Fruit fly (Drosophila melanogaster) S2 (cell line): ENCODE results near the gene Gbs-70E.
A peak's percentile ranks its signal among the peaks of the same experiment; 100 is the strongest.

Experiments used
- CG8478 ChIP-seq: fragments of >200 bp; optimal IDR thresholded peaks from 2 replicates; lab custom pipeline; 2018
- CTCF ChIP-seq, 2 experiments: fragments of >200 bp; optimal IDR thresholded peaks; 2 replicates each; lab custom pipeline; 2018

Gbs-70E gene

dm6 chr3L:14550839-14551415 lies at the start of gene Gbs-70E:
Gbs-70E (minus strand) TSS chr3L:14550975.
- TF ChIP-seq CTCF (optimal IDR thresholded peaks at IDR 0.05; lab: Kevin White, UChicago) (no peak), CG8478 (lab: Kevin White, UChicago) (no peak)

dm6 chr3L:14600570-14600969 lies 49.8 kb upstream of the Gbs-70E start:
- TF ChIP-seq CG8478 (lab: Kevin White, UChicago) (no peak), CTCF (optimal IDR thresholded peaks at IDR 0.05; lab: Kevin White, UChicago) (no peak)

DNA sequence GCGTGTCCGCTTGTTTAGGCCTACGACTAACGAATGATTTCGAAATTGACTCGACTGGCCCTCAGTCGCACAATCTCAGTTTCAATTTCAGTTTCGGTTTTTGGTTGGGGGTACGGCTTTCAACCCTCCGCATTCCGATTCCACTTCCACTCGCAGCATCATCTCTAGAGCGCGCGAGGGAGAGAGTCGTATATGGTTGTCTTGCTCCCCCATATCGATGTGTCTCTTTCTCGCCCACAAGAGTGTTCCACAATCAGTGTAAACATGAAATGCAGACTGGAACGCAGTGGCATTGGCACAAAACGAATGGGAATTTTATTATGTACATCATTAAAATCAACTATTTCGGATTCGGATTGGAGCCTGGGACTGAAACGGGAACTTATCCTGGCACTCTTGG lies 48.7 kb upstream of the Gbs-70E start, which contains the start of gene HGTX:
Gene HGTX, minus strand, starts transcription at position 38 of the 400 bp plus-strand sequence.
- no peak for TF ChIP-seq CG8478 (lab: Kevin White, UChicago)
- peak; percentile 41 to 49 for TF ChIP-seq CTCF (optimal IDR thresholded peaks at IDR 0.05; lab: Kevin White, UChicago)

DNA sequence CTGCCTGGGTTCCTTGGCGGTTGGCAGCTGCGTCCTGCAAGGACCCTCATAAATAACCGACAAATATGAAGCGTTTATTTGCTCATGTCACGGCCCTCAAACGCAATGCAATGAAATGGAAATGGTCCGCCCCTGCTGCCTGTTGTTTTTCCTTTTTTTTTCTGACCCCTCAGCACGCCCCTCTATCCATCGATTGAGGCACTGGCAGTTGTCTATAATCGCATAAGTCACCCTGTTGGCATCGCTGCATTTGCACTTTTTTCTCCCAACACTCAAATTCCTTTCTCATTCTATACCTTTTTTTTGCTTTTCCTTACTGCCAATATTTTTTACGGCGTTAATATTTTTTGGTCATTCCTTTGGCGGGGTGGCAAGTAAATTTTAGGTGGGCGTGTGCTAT lies 41.4 kb upstream of the Gbs-70E start:
- TF ChIP-seq CG8478 (lab: Kevin White, UChicago) (no peak), CTCF (optimal IDR thresholded peaks at IDR 0.05; lab: Kevin White, UChicago) (no peak)

DNA sequence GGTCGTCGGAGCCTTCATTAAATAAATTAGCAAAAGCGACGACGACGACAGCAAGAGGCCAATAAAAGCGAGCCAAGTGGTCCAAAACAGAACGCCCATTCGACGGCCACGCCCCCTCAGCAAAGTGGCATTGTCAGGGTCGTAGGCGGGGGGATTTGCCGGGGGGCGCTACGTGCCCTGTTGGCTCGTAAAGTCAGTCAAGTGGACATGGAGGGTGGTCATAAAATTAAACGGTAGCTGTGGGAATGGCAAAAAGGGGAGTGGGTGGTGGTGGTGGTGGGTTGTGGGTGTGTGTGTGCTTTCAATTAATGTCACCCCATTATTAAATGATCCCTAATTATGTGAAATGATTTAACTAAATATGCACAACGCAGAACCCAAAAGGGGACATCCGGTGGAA lies 40.2 kb upstream of the Gbs-70E start:
- TF ChIP-seq CTCF (optimal IDR thresholded peaks at IDR 0.05; lab: Kevin White, UChicago) (no peak), CG8478 (lab: Kevin White, UChicago) (no peak)

- TF ChIP-seq CG8478 (lab: Kevin White, UChicago) (no peak), CTCF (optimal IDR thresholded peaks at IDR 0.05; lab: Kevin White, UChicago) (no peak)
Observed at dm6 chr3L:14583803-14584202, 33.0 kb upstream of the Gbs-70E start.

DNA sequence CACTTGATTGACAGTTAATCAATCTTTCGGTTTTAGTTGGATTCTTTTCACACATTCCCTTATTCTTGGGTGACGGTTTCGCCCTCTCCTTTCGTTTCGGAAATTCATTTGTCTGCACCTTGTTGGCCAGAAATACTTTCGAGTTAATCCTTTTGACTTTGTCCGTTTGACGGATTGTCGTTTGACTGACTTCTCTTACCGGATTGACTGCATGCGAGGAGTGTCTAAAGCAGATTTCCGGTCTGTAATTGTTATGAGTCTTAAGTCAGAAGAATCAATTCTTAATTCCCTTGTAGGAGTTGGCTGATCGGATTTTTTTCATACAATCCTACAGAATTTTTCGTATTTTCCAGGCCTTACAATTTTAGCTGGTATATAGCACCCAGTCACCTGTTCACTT lies 32.0 kb upstream of the Gbs-70E start:
- TF ChIP-seq CTCF (optimal IDR thresholded peaks at IDR 0.05; lab: Kevin White, UChicago) (no peak), CG8478 (lab: Kevin White, UChicago) (no peak)

DNA sequence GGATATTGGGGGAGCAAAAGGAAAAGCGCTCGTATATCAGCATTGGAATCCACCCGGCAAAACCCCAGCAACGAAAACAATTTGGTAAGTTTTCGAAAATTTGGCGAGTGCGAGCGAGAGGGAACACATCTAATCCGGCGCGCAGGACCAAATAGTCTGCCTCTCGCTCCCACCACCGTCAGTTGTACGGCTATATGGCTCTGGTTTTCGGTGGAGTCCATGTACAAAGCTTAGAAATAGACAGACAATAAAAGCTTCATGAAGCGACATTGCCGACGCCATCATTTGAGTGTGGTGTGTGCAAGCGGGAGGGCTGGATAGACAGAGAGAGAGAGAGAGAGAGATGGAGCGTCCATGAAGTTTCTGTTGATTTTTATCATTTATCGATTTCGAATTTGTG lies 29.5 kb upstream of the Gbs-70E start:
- TF ChIP-seq CG8478 (lab: Kevin White, UChicago) (no peak), CTCF (optimal IDR thresholded peaks at IDR 0.05; lab: Kevin White, UChicago) (no peak)

dm6 chr3L:14578896-14579295 lies 28.1 kb upstream of the Gbs-70E start:
- TF ChIP-seq CG8478 (lab: Kevin White, UChicago) (no peak), CTCF (optimal IDR thresholded peaks at IDR 0.05; lab: Kevin White, UChicago) (peak in 1 of 2 experiments; percentile 37)

DNA sequence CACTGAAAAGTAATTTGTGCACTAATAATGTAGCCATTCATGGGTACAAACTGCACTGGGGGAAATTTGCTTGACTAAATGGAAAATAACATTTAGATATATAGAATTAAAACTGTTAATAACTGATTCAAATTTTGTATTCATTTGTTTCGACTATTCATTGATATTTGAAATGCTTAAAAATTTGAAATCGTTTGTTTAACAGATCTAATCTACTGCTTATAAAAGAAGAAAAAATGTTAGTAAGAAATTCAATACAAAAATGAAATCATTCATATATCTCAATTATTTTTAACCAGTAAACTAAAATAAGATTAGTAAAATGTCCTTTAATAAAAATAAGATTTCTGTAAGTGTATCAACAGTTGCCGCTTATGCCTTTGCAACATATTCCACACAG lies 25.2 kb upstream of the Gbs-70E start:
- no peak for TF ChIP-seq CTCF (optimal IDR thresholded peaks at IDR 0.05; lab: Kevin White, UChicago)
- no peak for TF ChIP-seq CG8478 (lab: Kevin White, UChicago)

DNA sequence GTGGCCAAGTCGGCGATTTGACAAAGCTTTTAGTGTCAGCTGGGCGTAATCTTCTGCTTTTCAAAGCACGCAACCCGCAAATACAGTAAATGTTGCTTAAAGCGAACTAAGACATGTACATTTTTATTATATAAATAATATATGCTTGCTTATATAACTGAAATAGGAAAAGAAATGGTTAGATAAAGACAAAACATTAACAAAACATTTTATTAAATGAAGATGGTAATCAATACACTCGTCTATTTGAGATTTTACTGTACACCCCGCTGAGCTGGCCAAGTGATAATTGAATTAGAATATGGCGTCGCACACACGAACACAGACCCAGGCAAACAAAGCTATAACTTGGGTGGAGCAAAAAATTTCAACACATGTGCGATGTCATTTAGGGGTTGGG lies 23.9 kb upstream of the Gbs-70E start:
- TF ChIP-seq CG8478 (lab: Kevin White, UChicago) (no peak), CTCF (optimal IDR thresholded peaks at IDR 0.05; lab: Kevin White, UChicago) (no peak)

DNA sequence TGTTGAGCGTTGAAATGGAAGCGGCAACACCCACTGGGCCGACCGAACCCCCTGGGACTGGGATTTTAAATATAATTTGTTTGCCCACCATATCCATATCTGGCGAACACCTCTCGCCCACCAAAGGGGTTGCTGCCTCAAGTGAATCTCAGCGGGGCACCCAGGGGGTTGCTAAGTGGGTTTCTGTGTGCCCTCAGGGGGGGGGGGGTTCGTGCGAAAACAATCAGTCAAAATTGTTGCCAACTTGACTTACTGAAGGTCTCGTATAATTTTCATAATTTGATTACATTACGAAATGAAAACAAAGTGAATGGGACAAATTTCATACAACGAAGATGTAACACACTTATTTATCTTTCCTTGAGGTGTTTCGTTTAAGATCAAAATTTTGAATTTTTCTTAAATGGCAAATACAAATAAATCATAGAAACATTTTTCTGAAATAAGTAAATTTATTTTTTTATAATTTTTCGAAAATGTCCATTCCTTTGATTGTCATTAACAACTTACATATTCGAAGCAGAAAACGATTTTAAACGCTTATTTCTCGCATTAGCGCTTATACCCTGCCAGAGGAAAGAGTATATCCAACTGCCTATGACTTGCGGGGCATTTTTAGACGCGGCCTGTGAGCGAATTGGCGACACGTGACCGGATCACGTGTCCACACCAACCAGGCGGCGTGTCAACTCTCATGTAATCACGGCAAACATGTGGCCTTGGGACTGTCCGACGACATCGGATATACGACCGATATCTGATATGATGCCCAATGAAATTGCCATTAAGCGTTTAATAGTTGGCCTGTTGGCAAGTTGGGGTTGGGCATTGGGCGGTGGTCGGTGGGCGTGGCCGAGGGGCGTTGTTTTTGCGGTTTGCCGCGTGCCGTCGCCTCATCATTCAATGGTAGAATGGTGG lies 19.1 kb upstream of the Gbs-70E start:
- TF ChIP-seq CG8478 (lab: Kevin White, UChicago) (no peak), CTCF (optimal IDR thresholded peaks at IDR 0.05; lab: Kevin White, UChicago) (no peak)

- TF ChIP-seq CG8478 (lab: Kevin White, UChicago) (no peak), CTCF (optimal IDR thresholded peaks at IDR 0.05; lab: Kevin White, UChicago) (no peak)
Observed at dm6 chr3L:14567140-14567539, 16.4 kb upstream of the Gbs-70E start, which contains the start of gene CG42758. CG42758 (plus strand) TSS chr3L:14567440.

- TF ChIP-seq CG8478 (lab: Kevin White, UChicago), result no peak
- no peak for TF ChIP-seq CTCF (optimal IDR thresholded peaks at IDR 0.05; lab: Kevin White, UChicago)
Observed at dm6 chr3L:14565134-14565587, 14.4 kb upstream of the Gbs-70E start.

dm6 chr3L:14564404-14564803 lies 13.6 kb upstream of the Gbs-70E start:
- no peak for TF ChIP-seq CG8478 (lab: Kevin White, UChicago)
- no peak for TF ChIP-seq CTCF (optimal IDR thresholded peaks at IDR 0.05; lab: Kevin White, UChicago)
